Fruit fly (Drosophila melanogaster): Measurements from ENCODE around the gene Yp3.

The Yp3 gene

DNA sequence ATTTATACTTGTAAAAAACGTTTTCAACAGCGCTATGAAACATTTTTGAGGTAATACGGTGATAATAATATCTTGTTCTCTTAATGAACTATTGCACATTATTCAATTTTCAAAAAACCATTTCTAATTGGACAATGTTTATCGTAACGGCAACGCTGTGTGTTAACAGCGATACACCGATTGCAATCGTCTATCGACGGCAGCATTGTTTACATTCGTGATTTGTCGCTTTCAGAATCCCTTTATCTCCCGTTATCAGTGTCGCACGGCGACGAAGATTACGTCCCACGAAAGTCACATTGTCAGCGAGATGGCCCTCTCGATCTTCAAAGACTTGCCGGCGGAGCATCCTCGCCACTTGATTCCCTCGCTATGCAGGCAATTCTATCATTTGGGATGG lies 21.4 kb upstream of the Yp3 start, which contains the start of gene CG11134:
TSS of gene CG11134 (plus strand) at position 4 of the 400 bp plus-strand sequence.
- TF ChIP-seq Dfd (GFP tag; optimal IDR thresholded peaks at IDR 0.05) = no peak
- TF ChIP-seq Rel (GFP tag; optimal IDR thresholded peaks at IDR 0.05) = no peak
- peak; percentile 5 for TF ChIP-seq Rel (tag; optimal IDR thresholded peaks at IDR 0.05)
- TF ChIP-seq usp (GFP tag; optimal IDR thresholded peaks at IDR 0.05) = no peak

DNA sequence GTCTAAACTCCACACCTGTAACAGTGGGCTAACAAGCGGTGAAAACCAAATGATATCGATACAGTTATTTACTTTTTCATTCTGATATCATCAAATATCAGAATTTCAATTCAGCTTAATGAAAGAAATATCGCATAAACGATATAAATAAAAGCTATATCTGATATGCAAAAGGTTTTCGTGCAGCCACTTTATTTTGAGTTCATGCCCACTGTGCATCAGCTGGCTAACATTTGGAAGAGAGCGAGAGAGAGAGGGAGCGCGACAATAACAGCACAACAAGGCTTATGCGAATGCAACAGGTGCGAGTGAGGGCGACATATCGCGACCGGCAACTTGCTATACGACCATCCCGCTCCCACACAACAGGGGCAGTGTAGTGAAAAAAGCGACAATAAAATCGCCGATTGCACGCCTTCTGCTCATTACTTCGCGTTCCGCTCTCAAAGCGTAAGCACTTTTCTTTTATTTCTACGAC lies 19.9 kb upstream of the Yp3 start, which contains the start of gene CG11151:
TSS of gene CG11151 (plus strand) at position 334 of the 478 bp plus-strand sequence.
- peak; percentile 98 for TF ChIP-seq rgr (GFP tag; optimal IDR thresholded peaks at IDR 0.05)
- peak; percentile 97 for TF ChIP-seq OdsH (GFP tag; optimal IDR thresholded peaks at IDR 0.05)
- TF ChIP-seq tai (GFP tag; optimal IDR thresholded peaks at IDR 0.05) = peak; percentile 94
- TF ChIP-seq ey (GFP tag; optimal IDR thresholded peaks at IDR 0.05) = peak; percentile 97
- TF ChIP-seq N (GFP tag; optimal IDR thresholded peaks at IDR 0.05) = no peak
- no peak for TF ChIP-seq CrebA (GFP tag; optimal IDR thresholded peaks at IDR 0.05; ENCODE audit: borderline replicate concordance)
- TF ChIP-seq Hr83 (GFP tag; optimal IDR thresholded peaks at IDR 0.05; ENCODE audit: poor library complexity, severe bottlenecking) = peak; percentile 39
- peak; percentile 93 for TF ChIP-seq CG32264 (GFP tag; optimal IDR thresholded peaks at IDR 0.05)
- no peak for TF ChIP-seq Myc (optimal IDR thresholded peaks at IDR 0.05)
- peak; percentile 77 for TF ChIP-seq Rel (GFP tag; optimal IDR thresholded peaks at IDR 0.05)
- peak; percentile 78 for TF ChIP-seq Rel (tag; optimal IDR thresholded peaks at IDR 0.05)
- TF ChIP-seq GATAd (GFP tag; optimal IDR thresholded peaks at IDR 0.05) = peak; percentile 69
- peak; percentile 90 for TF ChIP-seq sv (GFP tag; optimal IDR thresholded peaks at IDR 0.05)
- no peak for TF ChIP-seq jim (GFP tag; optimal IDR thresholded peaks at IDR 0.05)
- TF ChIP-seq Dif (GFP tag; optimal IDR thresholded peaks at IDR 0.05; ENCODE audit: partially characterized antibody) = peak; percentile 36
- peak; percentile 88 for TF ChIP-seq brk (GFP tag; optimal IDR thresholded peaks at IDR 0.05)
- TF ChIP-seq Abd-B (GFP tag; optimal IDR thresholded peaks at IDR 0.05) = no peak
- peak; percentile 7 to 62 for TF ChIP-seq dl (GFP tag; optimal IDR thresholded peaks at IDR 0.05; ENCODE audit: insufficient read depth in 1 of 2, partially characterized antibody in 2 of 2)
- TF ChIP-seq Vsx2 (GFP tag; optimal IDR thresholded peaks at IDR 0.05; ENCODE audit: partially characterized antibody) = no peak
- peak; percentile 97 for TF ChIP-seq Sp1 (GFP tag; optimal IDR thresholded peaks at IDR 0.05)
- peak; percentile 82 for TF ChIP-seq Mio (GFP tag; optimal IDR thresholded peaks at IDR 0.05)
- TF ChIP-seq psq (GFP tag; optimal IDR thresholded peaks at IDR 0.05) = peak; percentile 93
- peak; percentile 93 to 98 for TF ChIP-seq foxo (GFP tag; optimal IDR thresholded peaks at IDR 0.05)
- TF ChIP-seq Hr78 (GFP tag; optimal IDR thresholded peaks at IDR 0.05) = no peak
- peak; percentile 98 for TF ChIP-seq woc (GFP tag; optimal IDR thresholded peaks at IDR 0.05)
- peak; percentile 98 for TF ChIP-seq br (GFP tag; optimal IDR thresholded peaks at IDR 0.05)
- TF ChIP-seq Jra (GFP tag; optimal IDR thresholded peaks at IDR 0.05) = peak; percentile 91
- no peak for TF ChIP-seq Dfd (GFP tag; optimal IDR thresholded peaks at IDR 0.05)
- TF ChIP-seq h (GFP tag; optimal IDR thresholded peaks at IDR 0.05) = peak; percentile 98
- peak; percentile 83 for TF ChIP-seq dsf (GFP tag; optimal IDR thresholded peaks at IDR 0.05; ENCODE audit: borderline replicate concordance)
- TF ChIP-seq usp (GFP tag; optimal IDR thresholded peaks at IDR 0.05) = no peak
- TF ChIP-seq CG9705 (GFP tag; optimal IDR thresholded peaks at IDR 0.05) = peak; percentile 95
- TF ChIP-seq HLH106 (tag; optimal IDR thresholded peaks at IDR 0.05) = peak; percentile 96
- TF ChIP-seq dmrt93B (GFP tag; optimal IDR thresholded peaks at IDR 0.05) = peak; percentile 89
- TF ChIP-seq pan (optimal IDR thresholded peaks at IDR 0.05) = no peak
- TF ChIP-seq Hnf4 (GFP tag; optimal IDR thresholded peaks at IDR 0.05) = peak; percentile 97
- TF ChIP-seq lola (GFP tag; optimal IDR thresholded peaks at IDR 0.05) = no peak
- peak; percentile 96 for TF ChIP-seq sage (GFP tag; optimal IDR thresholded peaks at IDR 0.05)
- peak; percentile 99 for TF ChIP-seq fru (GFP tag; optimal IDR thresholded peaks at IDR 0.05)

- TF ChIP-seq brk (GFP tag; optimal IDR thresholded peaks at IDR 0.05) = no peak
- peak; percentile 46 for TF ChIP-seq dmrt93B (GFP tag; optimal IDR thresholded peaks at IDR 0.05)
- peak; percentile 31 for TF ChIP-seq CG9705 (GFP tag; optimal IDR thresholded peaks at IDR 0.05)
- TF ChIP-seq Jra (GFP tag; optimal IDR thresholded peaks at IDR 0.05) = peak; percentile 2
- TF ChIP-seq CrebA (GFP tag; optimal IDR thresholded peaks at IDR 0.05; ENCODE audit: borderline replicate concordance) = no peak
- no peak for TF ChIP-seq Myc (optimal IDR thresholded peaks at IDR 0.05)
- TF ChIP-seq Dfd (GFP tag; optimal IDR thresholded peaks at IDR 0.05) = no peak
- peak; percentile 84 for TF ChIP-seq ey (GFP tag; optimal IDR thresholded peaks at IDR 0.05)
- TF ChIP-seq GATAd (GFP tag; optimal IDR thresholded peaks at IDR 0.05) = no peak
- TF ChIP-seq Mio (GFP tag; optimal IDR thresholded peaks at IDR 0.05) = no peak
- TF ChIP-seq foxo (GFP tag; optimal IDR thresholded peaks at IDR 0.05) = peak in 1 of 2 experiments; percentile 74
- peak; percentile 80 for TF ChIP-seq rgr (GFP tag; optimal IDR thresholded peaks at IDR 0.05)
- no peak for TF ChIP-seq tai (GFP tag; optimal IDR thresholded peaks at IDR 0.05)
- no peak for TF ChIP-seq Abd-B (GFP tag; optimal IDR thresholded peaks at IDR 0.05)
- TF ChIP-seq lola (GFP tag; optimal IDR thresholded peaks at IDR 0.05) = no peak
- no peak for TF ChIP-seq Hr78 (GFP tag; optimal IDR thresholded peaks at IDR 0.05)
- TF ChIP-seq CG32264 (GFP tag; optimal IDR thresholded peaks at IDR 0.05) = no peak
- no peak for TF ChIP-seq woc (GFP tag; optimal IDR thresholded peaks at IDR 0.05)
- no peak for TF ChIP-seq dsf (GFP tag; optimal IDR thresholded peaks at IDR 0.05; ENCODE audit: borderline replicate concordance)
- TF ChIP-seq Vsx2 (GFP tag; optimal IDR thresholded peaks at IDR 0.05; ENCODE audit: partially characterized antibody) = no peak
- no peak for TF ChIP-seq pan (optimal IDR thresholded peaks at IDR 0.05)
- no peak for TF ChIP-seq usp (GFP tag; optimal IDR thresholded peaks at IDR 0.05)
- TF ChIP-seq OdsH (GFP tag; optimal IDR thresholded peaks at IDR 0.05) = peak; percentile 75
- TF ChIP-seq Sp1 (GFP tag; optimal IDR thresholded peaks at IDR 0.05) = peak; percentile 45
- peak; percentile 65 for TF ChIP-seq sv (GFP tag; optimal IDR thresholded peaks at IDR 0.05)
- TF ChIP-seq sage (GFP tag; optimal IDR thresholded peaks at IDR 0.05) = no peak
- no peak for TF ChIP-seq Dif (GFP tag; optimal IDR thresholded peaks at IDR 0.05; ENCODE audit: partially characterized antibody)
- TF ChIP-seq Rel (GFP tag; optimal IDR thresholded peaks at IDR 0.05) = no peak
- TF ChIP-seq Rel (tag; optimal IDR thresholded peaks at IDR 0.05) = peak; percentile 56
- peak; percentile 8 for TF ChIP-seq jim (GFP tag; optimal IDR thresholded peaks at IDR 0.05)
- peak; percentile 47 for TF ChIP-seq fru (GFP tag; optimal IDR thresholded peaks at IDR 0.05)
- no peak for TF ChIP-seq N (GFP tag; optimal IDR thresholded peaks at IDR 0.05)
- peak; percentile 67 for TF ChIP-seq HLH106 (tag; optimal IDR thresholded peaks at IDR 0.05)
- TF ChIP-seq br (GFP tag; optimal IDR thresholded peaks at IDR 0.05) = peak; percentile 78
- peak; percentile 74 for TF ChIP-seq h (GFP tag; optimal IDR thresholded peaks at IDR 0.05)
- peak; percentile 90 for TF ChIP-seq Hnf4 (GFP tag; optimal IDR thresholded peaks at IDR 0.05)
- no peak for TF ChIP-seq dl (GFP tag; optimal IDR thresholded peaks at IDR 0.05; ENCODE audit: insufficient read depth in 1 of 2, partially characterized antibody in 2 of 2)
- TF ChIP-seq psq (GFP tag; optimal IDR thresholded peaks at IDR 0.05) = no peak
These were observed 19.3 kb upstream of the Yp3 start for dm6 chrX:13740062-13740461.

All from whole organism, wandering third instar larva.